Worm (Caenorhabditis elegans) whole organism, L3 larva: ENCODE measurements around the gene pqn-36.

Experiments used
- ZK546.5 ChIP-seq: sonication (generic microtip); optimal IDR thresholded peaks from 2 replicates; lab custom pipeline; 2017; ENCODE audit warnings: missing biosample characterization, missing genetic modification characterization
- ceh-28 ChIP-seq: fragments of 150-350 bp; optimal IDR thresholded peaks from 2 replicates; lab custom pipeline; 2014; ENCODE audit warnings: missing biosample characterization, missing genetic modification reagents, missing genetic modification characterization
- daf-12 ChIP-seq: fragments of 150-350 bp; optimal IDR thresholded peaks from 2 replicates; lab custom pipeline; 2014; ENCODE audit warnings: missing biosample characterization, missing genetic modification reagents, missing genetic modification characterization
- egl-27 ChIP-seq: sonication (generic microtip); optimal IDR thresholded peaks from 4 replicates; lab custom pipeline; 2017; ENCODE audit warnings: missing biosample characterization, missing genetic modification reagents, missing genetic modification characterization
- egl-5 ChIP-seq: fragments of 150-350 bp; optimal IDR thresholded peaks from 2 replicates; lab custom pipeline; 2017; ENCODE audit warnings: missing biosample characterization, missing genetic modification reagents, missing genetic modification characterization, inconsistent platforms
- elt-1 ChIP-seq: fragments of 150-350 bp; optimal IDR thresholded peaks from 2 replicates; lab custom pipeline; 2014; ENCODE audit warnings: missing biosample characterization, missing genetic modification characterization
- elt-2 ChIP-seq: sonication (generic microtip); optimal IDR thresholded peaks from 2 replicates; lab custom pipeline; 2016; ENCODE audit warnings: missing genetic modification reagents, mild to moderate bottlenecking, missing genetic modification characterization, missing compliant biosample characterization
- eor-1 ChIP-seq, 2 experiments: fragments of 150-350 bp; optimal IDR thresholded peaks; 2 replicates each; lab custom pipeline; 2014 to 2018; ENCODE audit warnings: missing biosample characterization in 2 of 2, missing genetic modification characterization in 2 of 2
- fkh-10 ChIP-seq: sonication (generic microtip); optimal IDR thresholded peaks from 2 replicates; lab custom pipeline; 2017; ENCODE audit warnings: missing biosample characterization, missing genetic modification reagents, missing genetic modification characterization
- fkh-2 ChIP-seq: fragments of 150-350 bp; optimal IDR thresholded peaks from 2 replicates; lab custom pipeline; 2014; ENCODE audit warnings: missing biosample characterization, missing genetic modification reagents, missing genetic modification characterization
- hmg-11 ChIP-seq: sonication (generic microtip); optimal IDR thresholded peaks from 2 replicates; lab custom pipeline; 2016; ENCODE audit warnings: missing genetic modification characterization, missing compliant biosample characterization
- lin-15B ChIP-seq: fragments of 150-350 bp; optimal IDR thresholded peaks from 2 replicates; lab custom pipeline; 2014; ENCODE audit warnings: missing biosample characterization, missing genetic modification characterization
- lin-39 ChIP-seq: fragments of 150-350 bp; optimal IDR thresholded peaks from 2 replicates; lab custom pipeline; 2018; ENCODE audit warnings: missing biosample characterization, missing genetic modification reagents, missing genetic modification characterization
- lsy-12 ChIP-seq: sonication (generic microtip); optimal IDR thresholded peaks from 2 replicates; lab custom pipeline; 2016; ENCODE audit warnings: mild to moderate bottlenecking, missing genetic modification characterization, missing compliant biosample characterization
- nfya-1 ChIP-seq: sonication (generic microtip); optimal IDR thresholded peaks from 2 replicates; lab custom pipeline; 2017; ENCODE audit warnings: missing genetic modification characterization, mild to moderate bottlenecking, missing compliant biosample characterization, antibody characterized with exemption, moderate library complexity; ENCODE audit not compliant: insufficient read depth
- nhr-11 ChIP-seq: fragments of 150-350 bp; optimal IDR thresholded peaks from 2 replicates; lab custom pipeline; 2014; ENCODE audit warnings: missing biosample characterization, missing genetic modification characterization
- nhr-12 ChIP-seq: fragments of 150-350 bp; optimal IDR thresholded peaks from 2 replicates; lab custom pipeline; 2014; ENCODE audit warnings: missing biosample characterization, missing genetic modification characterization
- nhr-23 ChIP-seq: fragments of 150-350 bp; optimal IDR thresholded peaks from 2 replicates; lab custom pipeline; 2014; ENCODE audit warnings: missing biosample characterization, missing genetic modification reagents, missing genetic modification characterization
- nhr-28 ChIP-seq: fragments of 150-350 bp; optimal IDR thresholded peaks from 2 replicates; lab custom pipeline; 2014; ENCODE audit warnings: missing biosample characterization, missing genetic modification characterization
- nhr-43 ChIP-seq: sonication (generic microtip); optimal IDR thresholded peaks from 2 replicates; lab custom pipeline; 2016; ENCODE audit warnings: mild to moderate bottlenecking, missing genetic modification characterization, missing compliant biosample characterization; ENCODE audit not compliant: poor library complexity, severe bottlenecking
- nhr-67 ChIP-seq: fragments of 150-350 bp; optimal IDR thresholded peaks from 2 replicates; lab custom pipeline; 2014; ENCODE audit warnings: missing biosample characterization, missing genetic modification characterization
- nhr-76 ChIP-seq: fragments of 150-350 bp; sonication (generic microtip); optimal IDR thresholded peaks from 5 replicates; lab custom pipeline; 2014; ENCODE audit warnings: missing biosample characterization, missing genetic modification characterization
- nhr-77 ChIP-seq: fragments of 150-350 bp; optimal IDR thresholded peaks from 2 replicates; lab custom pipeline; 2014; ENCODE audit warnings: missing biosample characterization, missing genetic modification characterization
- snpc-4 ChIP-seq: fragments of 150-350 bp; optimal IDR thresholded peaks from 2 replicates; lab custom pipeline; 2014; ENCODE audit warnings: missing biosample characterization, missing genetic modification characterization
- tbx-2 ChIP-seq: sonication (generic microtip); optimal IDR thresholded peaks from 2 replicates; lab custom pipeline; 2016; ENCODE audit warnings: mild to moderate bottlenecking, missing genetic modification characterization, missing compliant biosample characterization
- unc-39 ChIP-seq: sonication (generic microtip); optimal IDR thresholded peaks from 4 replicates; lab custom pipeline; 2017; ENCODE audit warnings: missing biosample characterization, missing genetic modification characterization
- unc-62 ChIP-seq: fragments of 150-350 bp; sonication (generic microtip); optimal IDR thresholded peaks from 4 replicates; lab custom pipeline; 2014; ENCODE audit warnings: missing biosample characterization, missing genetic modification reagents, missing genetic modification characterization
- zag-1 ChIP-seq: fragments of 150-350 bp; optimal IDR thresholded peaks from 2 replicates; lab custom pipeline; 2014; ENCODE audit warnings: missing biosample characterization, missing genetic modification characterization
- ztf-11 ChIP-seq: fragments of 150-350 bp; optimal IDR thresholded peaks from 2 replicates; lab custom pipeline; 2014; ENCODE audit warnings: missing biosample characterization, missing genetic modification characterization
- ztf-4 ChIP-seq: fragments of 150-350 bp; optimal IDR thresholded peaks from 2 replicates; lab custom pipeline; 2014; ENCODE audit warnings: missing biosample characterization, missing genetic modification characterization

Gene pqn-36

DNA sequence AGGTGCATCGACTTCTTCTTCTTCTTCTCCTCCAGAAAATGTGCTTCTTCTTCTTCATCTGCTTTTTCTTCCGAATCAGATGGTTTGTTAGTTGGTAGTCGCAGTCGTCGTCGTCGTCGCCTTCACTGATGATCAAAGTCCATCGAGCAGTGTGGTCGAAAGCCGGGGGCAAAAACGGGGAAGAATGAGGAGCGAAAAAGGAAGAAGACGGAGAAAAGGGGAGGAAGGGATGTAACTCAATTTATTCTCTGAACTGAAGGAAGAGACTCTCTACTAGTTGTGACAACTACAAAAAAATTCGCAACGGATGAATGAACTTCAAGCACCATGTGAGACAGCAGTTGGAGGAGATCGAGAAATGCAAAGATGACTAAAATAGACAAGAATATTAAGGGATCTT lies 19.6 kb downstream of the pqn-36 start:
- TF ChIP-seq nhr-28, result no peak
- peak; percentile 26 for TF ChIP-seq nfya-1
- TF ChIP-seq nhr-67 (tag; lab: Kevin White, UChicago), result no peak
- peak; percentile 39 for TF ChIP-seq fkh-10 (GFP tag; lab: Kevin White, UChicago)
- TF ChIP-seq, all 47 proteins: peak for 2

DNA sequence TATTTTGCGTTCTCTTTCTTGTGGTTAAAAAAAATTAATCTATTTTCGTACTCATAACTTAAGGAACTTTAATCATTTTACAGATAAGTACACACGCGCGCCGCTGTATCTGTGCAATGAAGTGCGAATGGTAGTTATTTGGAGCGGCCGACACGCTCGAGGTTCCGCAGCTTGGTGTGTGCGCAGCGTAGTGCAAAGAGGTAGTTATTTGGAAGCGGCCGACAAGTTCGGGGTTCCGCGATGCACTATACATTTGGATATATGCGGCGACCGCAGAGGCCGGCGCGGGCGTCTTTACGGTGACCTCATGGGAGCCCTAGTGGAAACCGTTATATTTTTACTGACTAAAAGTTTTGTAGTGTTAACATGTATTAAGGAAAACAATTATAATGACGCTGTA lies 22.6 kb downstream of the pqn-36 start:
- TF ChIP-seq egl-27 (tag; lab: Kevin White, UChicago) (no peak), snpc-4 (tag; lab: Kevin White, UChicago) (peak; percentile 44)

DNA sequence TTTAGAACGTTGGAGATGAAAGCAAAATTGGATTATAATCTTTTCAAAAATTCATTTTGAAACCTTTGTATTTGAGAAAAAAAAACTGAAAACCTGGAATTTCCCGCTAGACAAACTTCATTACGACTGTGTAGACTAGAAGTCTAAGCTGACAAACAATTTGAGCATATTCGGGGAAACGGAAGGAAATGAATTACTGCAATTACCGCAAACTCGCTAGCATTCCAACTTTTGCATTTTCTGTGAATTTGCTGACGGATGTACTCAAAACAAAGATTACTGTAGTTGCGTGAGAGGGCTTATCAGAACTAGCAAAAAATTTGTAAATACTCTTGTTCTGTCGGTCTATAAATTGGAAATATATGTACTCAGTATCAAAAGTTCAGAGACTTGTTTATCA lies 25.4 kb downstream of the pqn-36 start:
- TF ChIP-seq eor-1 (tag; optimal IDR thresholded peaks at IDR 0.05; lab: Kevin White, UChicago) (no peak), nhr-76 (no peak), nhr-11 (tag; lab: Kevin White, UChicago) (peak; percentile 79), ztf-4 (no peak), lin-39 (tag; lab: Kevin White, UChicago) (no peak)

DNA sequence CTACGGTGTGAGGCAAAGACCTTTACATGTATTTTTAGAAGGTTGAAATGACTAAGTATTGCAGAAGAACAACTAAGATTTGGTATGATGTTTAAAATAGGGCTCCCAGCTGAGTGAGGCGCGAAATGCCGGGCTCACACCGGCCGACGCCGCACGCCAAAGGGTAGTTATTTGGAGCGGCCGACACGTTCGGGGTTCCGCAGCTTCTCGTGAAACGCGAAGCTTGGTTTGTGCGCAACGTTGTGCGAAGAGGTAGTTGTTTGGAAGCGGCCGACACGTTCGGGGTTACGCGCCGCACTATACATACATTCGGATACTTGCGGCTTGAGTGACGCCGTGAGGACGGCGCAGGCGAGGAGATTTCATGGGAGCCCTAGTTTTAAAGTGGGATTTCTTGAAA lies 27.0 kb downstream of the pqn-36 start:
- TF ChIP-seq snpc-4 (tag; lab: Kevin White, UChicago), result peak; percentile 28
- no peak for TF ChIP-seq lsy-12 (tag; lab: Kevin White, UChicago)
- TF ChIP-seq daf-12, result no peak

DNA sequence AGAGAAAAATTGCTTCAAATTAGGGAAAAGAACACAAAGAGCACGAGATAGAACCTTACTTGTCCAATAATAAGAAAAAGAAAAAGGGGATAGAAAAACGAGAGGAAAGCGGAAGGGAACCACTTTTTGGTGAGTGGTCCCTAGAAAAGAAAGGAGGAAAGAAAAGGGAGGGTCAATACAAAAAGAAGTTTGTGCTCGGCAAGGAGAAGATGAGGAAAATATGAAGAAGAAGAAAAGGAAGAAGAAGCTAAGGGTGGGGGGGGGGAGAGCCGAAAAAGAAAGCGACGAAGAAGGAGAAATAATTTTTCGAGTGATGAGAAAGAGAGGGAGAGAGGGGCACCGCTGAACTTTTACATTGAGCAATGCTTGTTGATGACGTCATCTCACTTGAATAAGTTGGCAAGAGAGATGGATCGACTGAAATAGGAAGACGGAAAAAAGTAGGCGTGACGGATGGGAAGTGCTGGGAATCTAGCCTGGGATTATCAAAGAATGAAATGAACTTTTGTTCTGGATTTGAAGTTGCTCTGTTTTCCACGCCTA lies 29.4 kb downstream of the pqn-36 start:
- TF ChIP-seq unc-39 (tag; lab: Kevin White, UChicago) (no peak), nfya-1 (peak; percentile 40), lin-39 (tag; lab: Kevin White, UChicago) (peak; percentile 72), snpc-4 (tag; lab: Kevin White, UChicago) (peak; percentile 22), ZK546.5 (no peak), unc-62 (GFP tag; lab: Kevin White, UChicago) (peak; percentile 39), ztf-11 (no peak), fkh-10 (GFP tag; lab: Kevin White, UChicago) (peak; percentile 74), ceh-28 (tag; lab: Kevin White, UChicago) (peak; percentile 25), hmg-11 (tag; lab: Kevin White, UChicago) (peak; percentile 55), tbx-2 (peak; percentile 49), zag-1 (tag; lab: Kevin White, UChicago) (peak; percentile 31)

DNA sequence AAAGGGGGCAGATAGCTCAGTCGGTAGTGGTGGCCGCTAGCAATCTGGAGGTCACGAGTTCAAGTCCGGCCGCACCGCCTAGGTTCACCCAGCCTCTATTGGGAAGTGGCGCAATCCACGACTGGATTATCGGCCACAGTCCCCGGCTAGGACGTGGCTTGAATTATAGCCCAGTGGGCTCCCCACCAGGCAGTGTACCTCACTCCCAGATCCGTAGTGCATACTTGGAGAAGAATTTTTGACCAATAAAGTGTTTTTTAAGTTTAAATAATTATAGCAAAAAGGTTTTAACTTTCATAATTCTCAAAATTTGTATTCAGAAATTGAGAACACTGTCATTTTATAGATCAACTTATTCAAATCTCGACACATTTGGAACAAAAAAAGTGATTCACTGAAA lies 29.9 kb downstream of the pqn-36 start:
- TF ChIP-seq nhr-77 (tag; lab: Kevin White, UChicago), result no peak
- no peak for TF ChIP-seq egl-5
- no peak for TF ChIP-seq nhr-67 (tag; lab: Kevin White, UChicago)
- no peak for TF ChIP-seq elt-2 (tag; lab: Kevin White, UChicago)
- TF ChIP-seq zag-1 (tag; lab: Kevin White, UChicago), result no peak
- no peak for TF ChIP-seq nhr-12 (tag; lab: Kevin White, UChicago)
- TF ChIP-seq nhr-76, result no peak
- TF ChIP-seq daf-12, result no peak
- TF ChIP-seq lin-15B (tag; lab: Kevin White, UChicago), result no peak
- TF ChIP-seq fkh-2 (tag; lab: Kevin White, UChicago), result no peak
- no peak for TF ChIP-seq ztf-4

DNA sequence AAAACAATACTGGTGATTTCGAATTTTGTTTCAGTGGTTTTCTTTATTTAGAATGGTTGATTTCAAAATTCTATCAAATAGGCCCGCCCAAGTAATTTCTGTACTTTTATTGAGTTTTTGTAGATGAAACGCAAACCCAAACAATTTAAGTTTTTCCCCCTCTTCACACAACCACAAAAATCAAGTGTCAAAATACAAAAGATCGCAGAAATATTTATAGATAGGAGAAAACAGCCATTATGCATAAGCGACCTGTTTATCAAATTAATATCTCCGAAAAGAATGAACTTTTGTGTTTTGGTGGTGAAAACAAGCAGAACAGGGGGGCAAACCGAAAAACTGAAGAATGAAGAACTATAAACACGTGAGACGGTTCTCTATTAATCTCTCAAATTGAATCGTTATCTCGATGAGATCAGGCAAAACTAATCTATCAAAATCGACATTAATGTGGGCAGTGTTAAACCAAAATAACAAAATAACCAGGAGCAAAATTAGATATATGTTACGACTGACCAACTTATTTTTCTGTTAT lies 31.1 kb downstream of the pqn-36 start:
- TF ChIP-seq nhr-43 (tag; lab: Kevin White, UChicago) (peak; percentile 41), elt-2 (tag; lab: Kevin White, UChicago) (no peak), elt-1 (peak; percentile 50), nhr-23 (peak; percentile 28)
